Fruit fly (Drosophila melanogaster) Kc167 (cell line): ENCODE data around the gene Eip78C.

Experiments used
- Myc ChIP-seq: fragments of >200 bp; optimal IDR thresholded peaks from 2 replicates; lab custom pipeline; 2017; ENCODE audit warnings: missing external identifiers
- Sin3A ChIP-seq: fragments of >200 bp; optimal IDR thresholded peaks from 2 replicates; lab custom pipeline; 2018; ENCODE audit warnings: missing external identifiers
- h ChIP-seq: fragments of >200 bp; optimal IDR thresholded peaks from 3 replicates; lab custom pipeline; 2018; ENCODE audit warnings: missing external identifiers
- insv ChIP-seq: fragments of >200 bp; optimal IDR thresholded peaks from 3 replicates; lab custom pipeline; 2018; ENCODE audit warnings: missing external identifiers
- psq ChIP-seq: fragments of >200 bp; optimal IDR thresholded peaks from 2 replicates; lab custom pipeline; 2017; ENCODE audit warnings: missing external identifiers
- ttk ChIP-seq: sonication (Bioruptor generic); optimal IDR thresholded peaks from 2 replicates; lab custom pipeline; 2017; ENCODE audit warnings: missing external identifiers

- TF ChIP-seq h (lab: Kevin White, UChicago) = no peak
- TF ChIP-seq psq (lab: Kevin White, UChicago) = no peak
- TF ChIP-seq Sin3A (lab: Kevin White, UChicago) = no peak
- no peak for TF ChIP-seq Myc
- TF ChIP-seq ttk (lab: Kevin White, UChicago) = no peak
- no peak for TF ChIP-seq insv (lab: Kevin White, UChicago)
Measured at dm6 chr3L:21201246-21201896, 25.0 kb upstream of the Eip78C start.
